Worm (Caenorhabditis elegans): ENCODE measurements around the gene pgm-1.

- TF ChIP-seq ama-1 (optimal IDR thresholded peaks at IDR 0.05) (no peak), hnd-1 (tag; optimal IDR thresholded peaks at IDR 0.05) (no peak)
These were observed 13.1 kb upstream of the pgm-1 start, which contains the start of gene F11G11.13 for ce11 chrII:4876091-4876490.
